Worm (Caenorhabditis elegans) whole organism, midembryonic: ENCODE data around the gene Y14H12B.1.

Source experiments
- T22C8.4 ChIP-seq: fragments of 200-800 bp; sonication (Bioruptor generic); IDR thresholded peaks from 2 replicates; pipeline ENCODE4 v1.3.6; 2022; ENCODE audit warnings: missing genetic modification characterization, missing compliant biosample characterization
- cog-1 ChIP-seq: sonication (generic microtip); optimal IDR thresholded peaks from 2 replicates; lab custom pipeline; 2016; ENCODE audit warnings: missing genetic modification characterization, missing compliant biosample characterization
- klf-2 ChIP-seq: fragments of 200-800 bp; sonication (Bioruptor generic); conservative IDR thresholded peaks from 2 replicates; pipeline ENCODE4 v1.3.6; 2022; ENCODE audit warnings: missing genetic modification reagents, missing genetic modification characterization, missing compliant biosample characterization
- ref-1 ChIP-seq: fragments of 200-800 bp; sonication (Bioruptor generic); conservative IDR thresholded peaks from 2 replicates; pipeline ENCODE4 v1.3.6; 2022; ENCODE audit warnings: missing genetic modification reagents, missing genetic modification characterization, missing compliant biosample characterization
- tab-1 ChIP-seq: fragments of 200-800 bp; sonication (Bioruptor generic); IDR thresholded peaks from 2 replicates; pipeline ENCODE4 v1.3.6; 2022; ENCODE audit warnings: missing genetic modification characterization, missing compliant biosample characterization
- ztf-23 ChIP-seq: fragments of 200-800 bp; sonication (Bioruptor generic); IDR thresholded peaks from 2 replicates; pipeline ENCODE4 v1.3.6; 2022; ENCODE audit warnings: missing genetic modification reagents, missing genetic modification characterization, missing compliant biosample characterization

DNA sequence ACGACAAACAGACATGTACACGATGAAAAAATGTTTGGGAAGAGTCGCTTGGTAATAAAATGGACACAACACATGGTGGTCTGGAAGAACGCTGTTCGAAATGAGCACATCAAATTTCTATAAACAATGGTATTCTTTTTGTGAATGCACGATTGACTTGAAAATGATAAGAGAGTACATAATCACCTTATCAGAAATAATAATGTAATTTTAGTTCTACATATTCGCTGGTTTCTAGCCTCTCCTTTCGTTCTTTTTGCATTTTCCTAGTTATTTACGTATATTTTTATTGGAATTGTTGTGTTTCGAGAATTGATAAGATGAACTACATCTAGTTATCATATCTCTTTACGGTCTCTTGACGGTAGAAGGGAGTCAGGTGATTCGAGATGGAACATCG is 19.8 kb downstream of the Y14H12B.1 start:
- TF ChIP-seq tab-1 (GFP tag; lab: Robert Waterston, UW) = no peak
- no peak for TF ChIP-seq cog-1
- no peak for TF ChIP-seq T22C8.4 (GFP tag; lab: Robert Waterston, UW)
- TF ChIP-seq ztf-23 (GFP tag; lab: Robert Waterston, UW) = no peak
- TF ChIP-seq ref-1 (GFP tag; lab: Robert Waterston, UW) = no peak
- TF ChIP-seq klf-2 (GFP tag; lab: Robert Waterston, UW) = no peak
